Worm (Caenorhabditis elegans) whole organism, young adult: Measurements from ENCODE around the gene ZK1073.2.

Experiments
- F33H1.4 ChIP-seq: fragments of 200-800 bp; sonication (Bioruptor generic); IDR thresholded peaks from 2 replicates; pipeline ENCODE4 v1.3.6; 2022; ENCODE audit warnings: missing genetic modification reagents, missing genetic modification characterization, missing compliant biosample characterization
- akir-1 ChIP-seq: fragments of 200-800 bp; sonication (Bioruptor generic); optimal IDR thresholded peaks from 2 replicates; lab custom pipeline; 2018; ENCODE audit warnings: mild to moderate bottlenecking, missing genetic modification characterization, moderate library complexity, missing compliant biosample characterization
- ama-1 ChIP-seq, 3 experiments: fragments of 150-350 bp in 1 of 3; sonication (generic microtip) in 2 of 3; optimal IDR thresholded peaks; 2 replicates each; lab custom pipeline; 2014 to 2018; ENCODE audit warnings: missing biosample characterization in 2 of 3, missing genetic modification characterization in 2 of 3, missing genetic modification reagents in 2 of 3
- bed-1 ChIP-seq: fragments of 200-800 bp; sonication (Bioruptor generic); IDR thresholded peaks from 2 replicates; pipeline ENCODE4 v1.3.6; 2022; ENCODE audit warnings: missing genetic modification reagents, missing genetic modification characterization, missing compliant biosample characterization
- ekl-4 ChIP-seq: fragments of 200-800 bp; sonication (Bioruptor generic); IDR thresholded peaks from 2 replicates; pipeline ENCODE4 v1.3.6; 2022; ENCODE audit warnings: missing genetic modification reagents, missing genetic modification characterization, missing compliant biosample characterization
- him-1 ChIP-seq: sonication (generic microtip); optimal IDR thresholded peaks from 2 replicates; lab custom pipeline; 2016; ENCODE audit warnings: missing genotype, missing genetic modification reagents, missing genetic modification characterization, missing compliant biosample characterization
- mes-4 ChIP-seq: sonication (generic microtip); optimal IDR thresholded peaks from 2 replicates; lab custom pipeline; 2016; ENCODE audit warnings: missing genotype, missing genetic modification characterization, missing compliant biosample characterization
- nfyb-1 ChIP-seq: fragments of 200-800 bp; sonication (Bioruptor generic); IDR thresholded peaks from 2 replicates; pipeline ENCODE4 v1.3.6; 2022; ENCODE audit warnings: missing genetic modification reagents, missing genetic modification characterization, missing compliant biosample characterization
- snpc-3.4 ChIP-seq: sonication (generic microtip); optimal IDR thresholded peaks from 2 replicates; lab custom pipeline; 2017; ENCODE audit warnings: missing genetic modification characterization, mild to moderate bottlenecking, missing compliant biosample characterization, antibody characterized with exemption, moderate library complexity, missing genotype, missing genetic modification reagents
- tlf-1 ChIP-seq: fragments of 200-800 bp; sonication (Bioruptor generic); optimal IDR thresholded peaks from 2 replicates; lab custom pipeline; 2018; ENCODE audit warnings: mild to moderate bottlenecking, missing genetic modification characterization, missing compliant biosample characterization
- unc-130 ChIP-seq: sonication (generic microtip); optimal IDR thresholded peaks from 2 replicates; lab custom pipeline; 2016; ENCODE audit warnings: missing genetic modification reagents, missing genetic modification characterization, missing compliant biosample characterization

DNA sequence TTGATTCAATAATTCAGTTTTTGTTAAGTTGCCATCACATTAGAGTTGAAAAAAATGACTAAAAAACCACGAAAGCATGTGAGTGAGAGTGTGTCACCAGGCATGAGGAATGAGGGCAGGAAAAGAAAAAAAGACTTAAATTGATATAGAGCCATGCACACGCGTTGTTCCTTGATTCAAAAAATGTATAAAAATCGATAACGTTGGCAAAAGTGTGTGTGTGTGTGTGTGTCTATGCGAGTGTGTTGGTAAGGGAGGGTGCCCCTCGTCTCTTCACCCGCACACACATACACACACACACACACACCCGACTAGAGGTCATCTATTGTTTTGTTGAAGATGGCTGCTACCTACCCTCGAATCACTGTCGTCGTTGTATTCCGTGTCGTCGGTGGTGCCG lies 40.4 kb downstream of the ZK1073.2 start:
- no peak for TF ChIP-seq snpc-3.4 (tag; lab: Kevin White, UChicago)
- TF ChIP-seq unc-130 (GFP tag; lab: Kevin White, UChicago), result no peak
- TF ChIP-seq bed-1 (GFP tag; lab: Robert Waterston, UW), result no peak
- TF ChIP-seq F33H1.4 (GFP tag; lab: Robert Waterston, UW), result no peak
- TF ChIP-seq mes-4 (tag; lab: Kevin White, UChicago), result no peak
- TF ChIP-seq akir-1, result no peak
- no peak for TF ChIP-seq him-1 (tag; lab: Kevin White, UChicago)
- no peak for TF ChIP-seq ama-1 (optimal IDR thresholded peaks at IDR 0.05; lab: Kevin White, UChicago)
- no peak for TF ChIP-seq ama-1 (GFP tag; optimal IDR thresholded peaks at IDR 0.05; lab: Kevin White, UChicago)
- TF ChIP-seq tlf-1 (GFP tag; lab: Kevin White, UChicago), result no peak
- TF ChIP-seq ekl-4, result no peak
- TF ChIP-seq nfyb-1 (GFP tag; lab: Robert Waterston, UW), result no peak
